Worm (Caenorhabditis elegans) whole organism, L3 larva: ENCODE measurements around the gene mpz-1.

ENCODE experiments used
- R02D3.7 ChIP-seq: fragments of 150-350 bp; optimal IDR thresholded peaks from 2 replicates; lab custom pipeline; 2014; ENCODE audit warnings: missing biosample characterization, missing genetic modification characterization
- ZK546.5 ChIP-seq: sonication (generic microtip); optimal IDR thresholded peaks from 2 replicates; lab custom pipeline; 2017; ENCODE audit warnings: missing biosample characterization, missing genetic modification characterization
- ceh-16 ChIP-seq: sonication (generic microtip); optimal IDR thresholded peaks from 2 replicates; lab custom pipeline; 2017; ENCODE audit warnings: missing biosample characterization, missing genetic modification characterization
- ceh-28 ChIP-seq: fragments of 150-350 bp; optimal IDR thresholded peaks from 2 replicates; lab custom pipeline; 2014; ENCODE audit warnings: missing biosample characterization, missing genetic modification reagents, missing genetic modification characterization
- ceh-9 ChIP-seq: sonication (generic microtip); optimal IDR thresholded peaks from 2 replicates; lab custom pipeline; 2018; ENCODE audit warnings: missing biosample characterization, missing genetic modification characterization
- egl-5 ChIP-seq: fragments of 150-350 bp; optimal IDR thresholded peaks from 2 replicates; lab custom pipeline; 2017; ENCODE audit warnings: missing biosample characterization, missing genetic modification reagents, missing genetic modification characterization, inconsistent platforms
- elt-1 ChIP-seq: fragments of 150-350 bp; optimal IDR thresholded peaks from 2 replicates; lab custom pipeline; 2014; ENCODE audit warnings: missing biosample characterization, missing genetic modification characterization
- elt-2 ChIP-seq: sonication (generic microtip); optimal IDR thresholded peaks from 2 replicates; lab custom pipeline; 2016; ENCODE audit warnings: missing genetic modification reagents, mild to moderate bottlenecking, missing genetic modification characterization, missing compliant biosample characterization
- elt-3 ChIP-seq, 3 experiments: fragments of 150-350 bp in 1 of 3; sonication (generic microtip) in 2 of 3; optimal IDR thresholded peaks; 2 replicates in 2 of 3; 4 replicates in 1 of 3; lab custom pipeline; 2014 to 2017; ENCODE audit warnings: missing biosample characterization in 3 of 3, missing genetic modification characterization in 3 of 3
- fkh-2 ChIP-seq: fragments of 150-350 bp; optimal IDR thresholded peaks from 2 replicates; lab custom pipeline; 2014; ENCODE audit warnings: missing biosample characterization, missing genetic modification reagents, missing genetic modification characterization
- fos-1 ChIP-seq: fragments of 150-350 bp; optimal IDR thresholded peaks from 2 replicates; lab custom pipeline; 2014; ENCODE audit warnings: missing biosample characterization, missing genetic modification characterization
- jun-1 ChIP-seq: fragments of 150-350 bp; optimal IDR thresholded peaks from 2 replicates; lab custom pipeline; 2014; ENCODE audit warnings: missing biosample characterization, missing genetic modification reagents, missing genetic modification characterization
- lin-15B ChIP-seq: fragments of 150-350 bp; optimal IDR thresholded peaks from 2 replicates; lab custom pipeline; 2014; ENCODE audit warnings: missing biosample characterization, missing genetic modification characterization
- lin-39 ChIP-seq: fragments of 150-350 bp; optimal IDR thresholded peaks from 2 replicates; lab custom pipeline; 2018; ENCODE audit warnings: missing biosample characterization, missing genetic modification reagents, missing genetic modification characterization
- lsy-12 ChIP-seq: sonication (generic microtip); optimal IDR thresholded peaks from 2 replicates; lab custom pipeline; 2016; ENCODE audit warnings: mild to moderate bottlenecking, missing genetic modification characterization, missing compliant biosample characterization
- mml-1 ChIP-seq: fragments of 150-350 bp; sonication (generic microtip); optimal IDR thresholded peaks from 3 replicates; lab custom pipeline; 2014; ENCODE audit warnings: missing biosample characterization, missing genetic modification characterization
- nfya-1 ChIP-seq: sonication (generic microtip); optimal IDR thresholded peaks from 2 replicates; lab custom pipeline; 2017; ENCODE audit warnings: missing genetic modification characterization, mild to moderate bottlenecking, missing compliant biosample characterization, antibody characterized with exemption, moderate library complexity; ENCODE audit not compliant: insufficient read depth
- nhr-11 ChIP-seq: fragments of 150-350 bp; optimal IDR thresholded peaks from 2 replicates; lab custom pipeline; 2014; ENCODE audit warnings: missing biosample characterization, missing genetic modification characterization
- nhr-12 ChIP-seq: fragments of 150-350 bp; optimal IDR thresholded peaks from 2 replicates; lab custom pipeline; 2014; ENCODE audit warnings: missing biosample characterization, missing genetic modification characterization
- nhr-23 ChIP-seq: fragments of 150-350 bp; optimal IDR thresholded peaks from 2 replicates; lab custom pipeline; 2014; ENCODE audit warnings: missing biosample characterization, missing genetic modification reagents, missing genetic modification characterization
- nhr-237 ChIP-seq: fragments of 150-350 bp; optimal IDR thresholded peaks from 2 replicates; lab custom pipeline; 2014; ENCODE audit warnings: missing biosample characterization, missing genetic modification characterization
- nhr-43 ChIP-seq: sonication (generic microtip); optimal IDR thresholded peaks from 2 replicates; lab custom pipeline; 2016; ENCODE audit warnings: mild to moderate bottlenecking, missing genetic modification characterization, missing compliant biosample characterization; ENCODE audit not compliant: poor library complexity, severe bottlenecking
- nhr-76 ChIP-seq: fragments of 150-350 bp; sonication (generic microtip); optimal IDR thresholded peaks from 5 replicates; lab custom pipeline; 2014; ENCODE audit warnings: missing biosample characterization, missing genetic modification characterization
- nhr-77 ChIP-seq: fragments of 150-350 bp; optimal IDR thresholded peaks from 2 replicates; lab custom pipeline; 2014; ENCODE audit warnings: missing biosample characterization, missing genetic modification characterization
- pha-4 ChIP-seq: fragments of 150-350 bp; optimal IDR thresholded peaks from 2 replicates; lab custom pipeline; 2014; ENCODE audit warnings: missing biosample characterization, missing genetic modification reagents, missing genetic modification characterization
- pqm-1 ChIP-seq: fragments of 150-350 bp; optimal IDR thresholded peaks from 2 replicates; lab custom pipeline; 2017; ENCODE audit warnings: missing biosample characterization, missing genetic modification characterization, inconsistent platforms
- sea-2 ChIP-seq: fragments of 150-350 bp; sonication (generic microtip); optimal IDR thresholded peaks from 4 replicates; lab custom pipeline; 2014; ENCODE audit warnings: missing biosample characterization, missing genetic modification reagents, missing genetic modification characterization
- skn-1 ChIP-seq: fragments of 150-350 bp; optimal IDR thresholded peaks from 2 replicates; lab custom pipeline; 2014; ENCODE audit warnings: missing biosample characterization, missing genetic modification characterization
- snpc-4 ChIP-seq: fragments of 150-350 bp; optimal IDR thresholded peaks from 2 replicates; lab custom pipeline; 2014; ENCODE audit warnings: missing biosample characterization, missing genetic modification characterization
- ztf-4 ChIP-seq: fragments of 150-350 bp; optimal IDR thresholded peaks from 2 replicates; lab custom pipeline; 2014; ENCODE audit warnings: missing biosample characterization, missing genetic modification characterization

The mpz-1 gene

ce11 chrII:10810690-10811089 lies 32.8 kb upstream of the mpz-1 start, which contains the start of gene msrp-7:
msrp-7 (plus strand) TSS chrII:10810990.
- TF ChIP-seq nhr-12 (tag; lab: Kevin White, UChicago) (no peak), sea-2 (no peak), elt-1 (tag; lab: Kevin White, UChicago) (no peak), nhr-77 (tag; lab: Kevin White, UChicago) (no peak), ZK546.5 (no peak), nhr-237 (tag; lab: Kevin White, UChicago) (no peak), nhr-23 (tag; lab: Kevin White, UChicago) (no peak), jun-1 (tag; lab: Kevin White, UChicago) (no peak), snpc-4 (tag; lab: Kevin White, UChicago) (no peak), mml-1 (tag; lab: Kevin White, UChicago) (no peak), lsy-12 (no peak), elt-2 (no peak), ztf-4 (tag; lab: Kevin White, UChicago) (no peak)

ce11 chrII:10808708-10809343 lies 30.9 kb upstream of the mpz-1 start, which contains the start of gene R06F6.14:
R06F6.14 (plus strand) TSS chrII:10809293.
- TF ChIP-seq lin-15B (no peak), lin-39 (tag; lab: Kevin White, UChicago) (no peak), egl-5 (no peak), nhr-77 (tag; lab: Kevin White, UChicago) (no peak), ceh-28 (no peak), elt-3 (tag; optimal IDR thresholded peaks at IDR 0.05; lab: Kevin White, UChicago) (no peak), mml-1 (tag; lab: Kevin White, UChicago) (no peak), skn-1 (tag; lab: Kevin White, UChicago) (no peak), nhr-43 (tag; lab: Kevin White, UChicago) (no peak), lsy-12 (no peak), sea-2 (no peak), fos-1 (tag; lab: Kevin White, UChicago) (no peak)

ce11 chrII:10805437-10805836 lies 27.5 kb upstream of the mpz-1 start, which contains the start of gene ceh-62:
ceh-62 (plus strand) TSS chrII:10805737.
- no peak for TF ChIP-seq elt-3 (tag; optimal IDR thresholded peaks at IDR 0.05; lab: Kevin White, UChicago)
- no peak for TF ChIP-seq pqm-1 (tag; lab: Kevin White, UChicago)
- no peak for TF ChIP-seq R02D3.7 (tag; lab: Kevin White, UChicago)
- no peak for TF ChIP-seq jun-1 (tag; lab: Kevin White, UChicago)
- TF ChIP-seq lsy-12: no peak
- no peak for TF ChIP-seq sea-2
- TF ChIP-seq nhr-76: no peak
- TF ChIP-seq ceh-16 (tag; lab: Kevin White, UChicago): no peak
- TF ChIP-seq nhr-11 (tag; lab: Kevin White, UChicago): no peak
- TF ChIP-seq pha-4 (tag; lab: Kevin White, UChicago): no peak
- no peak for TF ChIP-seq nhr-237 (tag; lab: Kevin White, UChicago)
- TF ChIP-seq ceh-9 (tag; lab: Kevin White, UChicago): no peak
- TF ChIP-seq nfya-1 (tag; lab: Kevin White, UChicago): no peak

DNA sequence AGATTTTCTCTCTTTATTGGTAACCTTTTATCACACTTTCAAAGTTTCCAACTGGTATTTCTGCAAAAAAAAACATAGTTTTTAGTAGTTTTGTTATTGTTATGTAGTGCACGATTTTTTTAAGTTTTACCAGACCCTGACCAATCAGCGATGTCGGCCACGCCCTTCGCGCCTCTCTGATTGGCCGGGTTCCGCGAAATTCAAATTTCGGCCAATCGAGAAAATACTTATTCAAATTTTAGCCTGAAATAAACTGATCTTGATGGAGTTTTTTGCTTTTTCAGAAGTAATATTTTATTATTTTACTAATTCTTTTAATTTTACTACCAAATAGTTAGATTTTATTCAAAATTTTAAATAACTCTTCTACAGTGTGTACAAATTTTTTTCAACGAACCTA lies 27.0 kb upstream of the mpz-1 start:
- TF ChIP-seq nfya-1 (tag; lab: Kevin White, UChicago) (peak; percentile 60), snpc-4 (tag; lab: Kevin White, UChicago) (no peak), lsy-12 (no peak)

ce11 chrII:10804442-10804841 lies 26.5 kb upstream of the mpz-1 start:
- TF ChIP-seq ceh-9 (tag; lab: Kevin White, UChicago): no peak
- TF ChIP-seq ceh-16 (tag; lab: Kevin White, UChicago): peak; percentile 9

- TF ChIP-seq fkh-2 (tag; lab: Kevin White, UChicago) (no peak), nfya-1 (tag; lab: Kevin White, UChicago) (peak; percentile 4)
Observed at ce11 chrII:10800209-10800608, 22.3 kb upstream of the mpz-1 start.
